Worm (Caenorhabditis elegans) whole organism, late embryonic: ENCODE data around the gene F09C6.14.

Experiments
- C08G9.2 ChIP-seq: sonication (generic microtip); optimal IDR thresholded peaks from 2 replicates; lab custom pipeline; 2016; ENCODE audit warnings: mild to moderate bottlenecking, missing genetic modification characterization, moderate library complexity, missing compliant biosample characterization
- C38D4.7 ChIP-seq: fragments of 200-800 bp; sonication (Bioruptor generic); optimal IDR thresholded peaks from 2 replicates; lab custom pipeline; 2018; ENCODE audit warnings: mild to moderate bottlenecking, missing genetic modification characterization, moderate library complexity, missing compliant biosample characterization
- K02D7.2 ChIP-seq: sonication (generic microtip); optimal IDR thresholded peaks from 2 replicates; lab custom pipeline; 2017; ENCODE audit warnings: mild to moderate bottlenecking, missing genetic modification characterization, missing compliant biosample characterization
- K09A11.1 ChIP-seq: sonication (generic microtip); optimal IDR thresholded peaks from 2 replicates; lab custom pipeline; 2017; ENCODE audit warnings: antibody characterized with exemption, mild to moderate bottlenecking, missing genetic modification characterization, missing compliant biosample characterization; ENCODE audit not compliant: insufficient read depth
- ahr-1 ChIP-seq: sonication (generic microtip); optimal IDR thresholded peaks from 2 replicates; lab custom pipeline; 2016; ENCODE audit warnings: missing genetic modification characterization, missing compliant biosample characterization
- ama-1 ChIP-seq: fragments of 150-350 bp; optimal IDR thresholded peaks from 2 replicates; lab custom pipeline; 2014
- ceh-18 ChIP-seq: sonication (generic microtip); optimal IDR thresholded peaks from 2 replicates; lab custom pipeline; 2016; ENCODE audit warnings: missing genetic modification characterization, missing compliant biosample characterization
- ceh-19 ChIP-seq: fragments of 200-800 bp; sonication (Bioruptor generic); optimal IDR thresholded peaks from 2 replicates; lab custom pipeline; 2018; ENCODE audit warnings: mild to moderate bottlenecking, missing genetic modification characterization, missing compliant biosample characterization
- ceh-2 ChIP-seq: sonication (generic microtip); optimal IDR thresholded peaks from 2 replicates; lab custom pipeline; 2016; ENCODE audit warnings: missing genotype, missing genetic modification characterization, missing compliant biosample characterization
- ceh-24 ChIP-seq: sonication (generic microtip); optimal IDR thresholded peaks from 2 replicates; lab custom pipeline; 2016; ENCODE audit warnings: mild to moderate bottlenecking, missing genetic modification characterization, missing compliant biosample characterization
- ceh-30 ChIP-seq: fragments of 150-350 bp; optimal IDR thresholded peaks from 2 replicates; lab custom pipeline; 2014; ENCODE audit warnings: missing biosample characterization, missing genetic modification characterization
- ceh-45 ChIP-seq: fragments of 200-800 bp; sonication (Bioruptor generic); IDR thresholded peaks from 2 replicates; pipeline ENCODE4 v1.3.6; 2022; ENCODE audit warnings: missing genetic modification reagents, missing genetic modification characterization, missing compliant biosample characterization
- ceh-9 ChIP-seq: sonication (generic microtip); optimal IDR thresholded peaks from 2 replicates; lab custom pipeline; 2016; ENCODE audit warnings: mild to moderate bottlenecking, missing genetic modification characterization, inconsistent platforms, missing compliant biosample characterization
- dve-1 ChIP-seq: sonication (generic microtip); optimal IDR thresholded peaks from 2 replicates; lab custom pipeline; 2017; ENCODE audit warnings: antibody characterized with exemption, mild to moderate bottlenecking, missing genetic modification characterization, missing compliant biosample characterization
- elt-2 ChIP-seq: sonication (generic microtip); optimal IDR thresholded peaks from 2 replicates; lab custom pipeline; 2016; ENCODE audit warnings: missing genetic modification reagents, missing genetic modification characterization, missing compliant biosample characterization
- elt-4 ChIP-seq: sonication (generic microtip); optimal IDR thresholded peaks from 2 replicates; lab custom pipeline; 2016; ENCODE audit warnings: missing genetic modification characterization, missing compliant biosample characterization
- ets-4 ChIP-seq: sonication (generic microtip); optimal IDR thresholded peaks from 2 replicates; lab custom pipeline; 2016; ENCODE audit warnings: missing genetic modification characterization, missing compliant biosample characterization
- eyg-1 ChIP-seq: sonication (generic microtip); optimal IDR thresholded peaks from 2 replicates; lab custom pipeline; 2016; ENCODE audit warnings: missing genotype, missing genetic modification characterization, missing compliant biosample characterization
- fax-1 ChIP-seq: sonication (generic microtip); optimal IDR thresholded peaks from 2 replicates; lab custom pipeline; 2016; ENCODE audit warnings: missing genotype, missing genetic modification characterization, missing compliant biosample characterization
- gmeb-2 ChIP-seq: sonication (generic microtip); optimal IDR thresholded peaks from 2 replicates; lab custom pipeline; 2016; ENCODE audit warnings: missing genetic modification characterization, inconsistent platforms, missing compliant biosample characterization
- hlh-30 ChIP-seq: sonication (generic microtip); optimal IDR thresholded peaks from 2 replicates; lab custom pipeline; 2017; ENCODE audit warnings: antibody characterized with exemption, missing genetic modification characterization, missing compliant biosample characterization; ENCODE audit not compliant: insufficient read depth
- hlh-8 ChIP-seq: sonication (generic microtip); optimal IDR thresholded peaks from 2 replicates; lab custom pipeline; 2016; ENCODE audit warnings: missing genotype, missing genetic modification characterization, missing compliant biosample characterization
- lim-6 ChIP-seq: sonication (generic microtip); optimal IDR thresholded peaks from 2 replicates; lab custom pipeline; 2016; ENCODE audit warnings: missing genetic modification characterization, missing compliant biosample characterization
- lin-11 ChIP-seq: fragments of 200-800 bp; sonication (Bioruptor generic); optimal IDR thresholded peaks from 2 replicates; lab custom pipeline; 2018; ENCODE audit warnings: mild to moderate bottlenecking, missing genetic modification characterization, missing compliant biosample characterization
- madf-2 ChIP-seq: sonication (generic microtip); optimal IDR thresholded peaks from 2 replicates; lab custom pipeline; 2017; ENCODE audit warnings: missing genetic modification characterization, missing compliant biosample characterization
- nfya-1 ChIP-seq: sonication (generic microtip); optimal IDR thresholded peaks from 2 replicates; lab custom pipeline; 2017; ENCODE audit warnings: missing genetic modification characterization, mild to moderate bottlenecking, missing compliant biosample characterization, antibody characterized with exemption, moderate library complexity
- nhr-11 ChIP-seq: fragments of 150-350 bp; optimal IDR thresholded peaks from 2 replicates; lab custom pipeline; 2014; ENCODE audit warnings: missing biosample characterization, missing genetic modification characterization
- pag-3 ChIP-seq: sonication (generic microtip); optimal IDR thresholded peaks from 2 replicates; lab custom pipeline; 2016; ENCODE audit warnings: missing compliant biosample characterization, missing genetic modification characterization, borderline replicate concordance
- pat-9 ChIP-seq: fragments of 200-800 bp; sonication (Bioruptor generic); optimal IDR thresholded peaks from 2 replicates; lab custom pipeline; 2018; ENCODE audit warnings: mild to moderate bottlenecking, missing genetic modification characterization, moderate library complexity, missing compliant biosample characterization
- pha-2 ChIP-seq: sonication (generic microtip); optimal IDR thresholded peaks from 2 replicates; lab custom pipeline; 2017; ENCODE audit warnings: mild to moderate bottlenecking, missing genetic modification characterization, missing compliant biosample characterization
- pqm-1 ChIP-seq: sonication (generic microtip); optimal IDR thresholded peaks from 2 replicates; lab custom pipeline; 2016; ENCODE audit warnings: missing genetic modification characterization, missing compliant biosample characterization
- ref-2 ChIP-seq: sonication (generic microtip); optimal IDR thresholded peaks from 2 replicates; lab custom pipeline; 2016; ENCODE audit warnings: missing genetic modification characterization, missing compliant biosample characterization
- rnt-1 ChIP-seq: sonication (generic microtip); optimal IDR thresholded peaks from 2 replicates; lab custom pipeline; 2016; ENCODE audit warnings: missing genetic modification characterization, missing compliant biosample characterization
- syd-9 ChIP-seq: sonication (generic microtip); optimal IDR thresholded peaks from 2 replicates; lab custom pipeline; 2016; ENCODE audit warnings: mild to moderate bottlenecking, missing genetic modification characterization, moderate library complexity, missing compliant biosample characterization
- tbx-7 ChIP-seq: sonication (generic microtip); optimal IDR thresholded peaks from 2 replicates; lab custom pipeline; 2016; ENCODE audit warnings: missing genotype, missing genetic modification characterization, missing compliant biosample characterization
- unc-42 ChIP-seq: sonication (generic microtip); optimal IDR thresholded peaks from 2 replicates; lab custom pipeline; 2016; ENCODE audit warnings: missing genotype, missing genetic modification characterization, missing compliant biosample characterization
- zip-5 ChIP-seq: sonication (generic microtip); optimal IDR thresholded peaks from 2 replicates; lab custom pipeline; 2016; ENCODE audit warnings: missing genetic modification characterization, missing compliant biosample characterization

The F09C6.14 gene

DNA sequence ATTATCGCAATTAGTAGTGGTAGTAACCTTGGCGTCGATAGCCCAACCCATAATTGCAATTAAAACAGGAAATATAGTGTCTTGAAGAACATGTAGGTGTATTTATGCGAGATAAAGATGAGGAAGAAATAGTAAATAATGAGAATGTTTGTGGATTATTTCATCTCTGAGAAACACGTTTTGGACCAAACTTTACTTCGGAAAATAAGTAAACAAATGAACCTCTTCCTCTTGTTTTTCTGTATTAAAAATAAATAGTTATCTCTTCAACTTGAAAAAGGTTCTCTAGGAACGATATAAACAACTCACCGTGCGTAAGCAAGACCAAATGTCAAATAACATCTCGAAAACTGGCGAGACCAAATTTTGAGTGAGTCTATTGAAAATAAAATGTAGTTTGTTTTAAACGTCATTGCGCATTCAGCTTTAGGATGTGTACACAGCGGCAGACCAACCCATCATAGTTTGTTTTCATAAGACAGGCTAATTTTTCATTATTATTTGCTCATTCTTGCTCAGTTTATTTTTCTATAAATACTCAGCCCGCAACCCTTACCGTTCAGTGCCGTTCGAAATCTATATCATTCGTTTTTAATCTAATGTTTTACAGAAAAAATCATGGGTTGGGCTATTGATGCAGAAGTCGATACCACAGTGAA lies 1.6 kb downstream of the F09C6.14 start, which contains the start of the genes F09C6.11 and F09C6.12:
Gene F09C6.11 (minus strand): TSS at position 51 of the 659 bp plus-strand sequence.
Gene F09C6.12 (plus strand): TSS at position 609 of the 659 bp plus-strand sequence.
- TF ChIP-seq hlh-8 (tag; lab: Kevin White, UChicago) (no peak), pqm-1 (no peak), C38D4.7 (no peak), ceh-9 (tag; lab: Kevin White, UChicago) (no peak), ets-4 (no peak), ama-1 (no peak), C08G9.2 (tag; lab: Kevin White, UChicago) (no peak), ceh-45 (no peak), eyg-1 (tag; lab: Kevin White, UChicago) (no peak), K09A11.1 (tag; lab: Kevin White, UChicago) (no peak), elt-4 (tag; lab: Kevin White, UChicago) (no peak), syd-9 (no peak), lim-6 (no peak), K02D7.2 (tag; lab: Kevin White, UChicago) (no peak), pat-9 (tag; lab: Kevin White, UChicago) (no peak), hlh-30 (tag; lab: Kevin White, UChicago) (no peak), ref-2 (no peak), ceh-18 (tag; lab: Kevin White, UChicago) (no peak)

ce11 chrV:16884744-16885143 lies 4.0 kb downstream of the F09C6.14 start, which contains the start of gene F09C6.13:
Gene F09C6.13, plus strand, starts transcription at chrV:16885044.
- no peak for TF ChIP-seq ceh-30
- no peak for TF ChIP-seq tbx-7 (tag; lab: Kevin White, UChicago)
- TF ChIP-seq pha-2 (tag; lab: Kevin White, UChicago) = no peak
- TF ChIP-seq, all 69 proteins: peak for 0

DNA sequence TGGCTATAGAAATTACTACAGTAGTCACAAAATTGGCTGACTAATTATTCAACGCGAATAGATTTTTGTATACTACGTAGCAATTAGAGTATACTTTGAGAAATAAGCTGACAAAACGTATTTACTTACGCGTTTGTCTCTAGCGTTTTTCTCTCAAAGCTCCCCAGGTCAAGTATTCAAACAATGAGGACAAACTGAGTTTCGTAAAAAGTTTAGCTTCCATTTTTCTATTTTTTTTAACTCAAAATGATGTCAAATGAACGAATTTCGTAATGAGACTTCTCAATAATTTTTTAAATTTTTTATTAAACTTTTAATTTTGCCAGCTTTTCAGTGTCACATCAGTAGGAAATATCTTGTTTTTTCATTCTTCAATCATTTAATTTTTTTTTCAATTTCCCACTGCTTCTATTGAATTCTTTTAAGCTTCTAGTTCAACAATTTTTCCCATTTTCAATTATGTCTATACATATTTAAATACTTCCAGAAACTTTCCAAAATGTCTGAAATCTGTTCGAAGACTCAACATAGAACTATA lies 8.1 kb downstream of the F09C6.14 start, which contains the start of the genes ifas-2 and fbxa-44:
Gene ifas-2 (minus strand): TSS at position 101 of the 538 bp plus-strand sequence.
Gene fbxa-44 (plus strand): TSS at position 488 of the 538 bp plus-strand sequence.
- TF ChIP-seq K09A11.1 (tag; lab: Kevin White, UChicago) = no peak
- no peak for TF ChIP-seq unc-42 (tag; lab: Kevin White, UChicago)

- no peak for TF ChIP-seq ceh-2 (tag; lab: Kevin White, UChicago)
- no peak for TF ChIP-seq nhr-11 (tag; lab: Kevin White, UChicago)
- TF ChIP-seq elt-2 = no peak
Measured at ce11 chrV:16893440-16893839, 12.7 kb downstream of the F09C6.14 start, which contains the start of gene F09C6.15. Gene F09C6.15, plus strand, starts transcription at chrV:16893740.

DNA sequence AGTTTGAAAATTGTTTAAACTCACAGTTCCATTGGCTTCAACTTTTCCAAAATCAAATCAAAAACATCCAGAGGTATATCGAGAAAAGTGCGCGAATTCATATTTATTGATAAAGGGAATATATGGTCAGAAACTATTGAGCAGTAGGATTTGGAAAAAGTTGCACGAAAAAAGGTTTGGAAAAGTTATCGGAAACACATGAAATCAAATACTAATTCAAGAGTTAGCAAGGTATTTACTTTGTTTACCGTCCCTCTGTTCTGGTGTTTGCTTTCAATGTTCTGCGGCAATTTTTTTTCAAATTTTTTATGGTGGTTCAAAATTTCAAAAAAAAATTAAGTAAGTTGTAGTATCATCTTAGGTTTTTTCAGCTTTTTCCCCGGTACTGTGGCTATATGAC lies 18.6 kb downstream of the F09C6.14 start, which contains the start of gene fbxa-45:
Gene fbxa-45 (minus strand): TSS at position 101 of the 400 bp plus-strand sequence.
- no peak for TF ChIP-seq ceh-24
- TF ChIP-seq lin-11 (tag; lab: Kevin White, UChicago) = no peak
- no peak for TF ChIP-seq ceh-19 (GFP tag; lab: Kevin White, UChicago)
- no peak for TF ChIP-seq madf-2
- no peak for TF ChIP-seq zip-5
- no peak for TF ChIP-seq ceh-45
- no peak for TF ChIP-seq elt-2

DNA sequence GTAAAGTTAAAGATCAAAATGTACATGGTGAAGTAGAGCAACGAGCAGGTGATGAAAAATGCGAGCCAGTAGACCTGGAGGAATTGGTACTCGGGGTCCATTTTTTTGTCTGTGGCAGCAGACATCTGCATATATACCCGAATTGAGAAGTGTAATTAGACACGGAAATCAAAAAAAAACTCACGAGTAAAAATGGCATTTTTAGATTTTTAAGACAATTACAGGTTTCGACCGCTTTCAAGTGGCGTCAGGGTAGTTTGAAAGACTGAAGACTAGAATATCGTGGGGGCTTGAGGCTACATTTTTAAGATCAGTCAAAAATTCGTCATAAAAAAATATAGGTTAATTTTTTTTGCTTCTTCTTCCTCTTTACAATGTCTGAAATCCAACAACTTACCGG lies 21.9 kb downstream of the F09C6.14 start, which contains the start of gene srd-68:
Gene srd-68 (minus strand): TSS at position 101 of the 400 bp plus-strand sequence.
- TF ChIP-seq ama-1 = no peak
- no peak for TF ChIP-seq ceh-45
- TF ChIP-seq fax-1 (tag; lab: Kevin White, UChicago) = no peak
- no peak for TF ChIP-seq lin-11 (tag; lab: Kevin White, UChicago)
- TF ChIP-seq gmeb-2 = no peak
- TF ChIP-seq dve-1 (tag; lab: Kevin White, UChicago) = no peak
- no peak for TF ChIP-seq pag-3 (tag; lab: Kevin White, UChicago)
- TF ChIP-seq nfya-1 = no peak
- no peak for TF ChIP-seq pqm-1
- no peak for TF ChIP-seq ref-2
- no peak for TF ChIP-seq K02D7.2 (tag; lab: Kevin White, UChicago)
- no peak for TF ChIP-seq ahr-1 (tag; lab: Kevin White, UChicago)
- TF ChIP-seq ceh-9 (tag; lab: Kevin White, UChicago) = no peak
- TF ChIP-seq elt-4 (tag; lab: Kevin White, UChicago) = no peak
- TF ChIP-seq unc-42 (tag; lab: Kevin White, UChicago) = no peak
- TF ChIP-seq zip-5 = no peak
- TF ChIP-seq K09A11.1 (tag; lab: Kevin White, UChicago) = no peak
- no peak for TF ChIP-seq rnt-1 (tag; lab: Kevin White, UChicago)
- TF ChIP-seq, all 69 proteins: peak for 0
